Worm (Caenorhabditis elegans) whole organism, L1 larva: ENCODE results near the gene C30H6.5.

Experiments used
- C04F5.9 ChIP-seq: sonication (generic microtip); optimal IDR thresholded peaks from 2 replicates; lab custom pipeline; 2016; ENCODE audit warnings: missing genetic modification characterization, missing compliant biosample characterization
- aly-2 ChIP-seq: fragments of 150-350 bp; optimal IDR thresholded peaks from 2 replicates; lab custom pipeline; 2014; ENCODE audit warnings: missing biosample characterization, missing genetic modification characterization
- blmp-1 ChIP-seq: fragments of 150-350 bp; optimal IDR thresholded peaks from 2 replicates; lab custom pipeline; 2014; ENCODE audit warnings: missing biosample characterization, missing genetic modification characterization
- ceh-82 ChIP-seq, 3 experiments: fragments of 150-350 bp in 1 of 3; sonication (generic microtip) in 2 of 3; optimal IDR thresholded peaks; 2 replicates each; lab custom pipeline; 2014 to 2017; ENCODE audit warnings: missing biosample characterization in 3 of 3, missing genetic modification characterization in 3 of 3
- dpl-1 ChIP-seq, 3 experiments: fragments of 150-350 bp in 2 of 3; sonication (generic microtip) in 1 of 3; optimal IDR thresholded peaks; 2 replicates each; lab custom pipeline; 2014 to 2017; ENCODE audit warnings: missing biosample characterization in 3 of 3, missing genetic modification characterization in 3 of 3, missing genetic modification reagents in 3 of 3
- efl-1 ChIP-seq, 4 experiments: fragments of 150-350 bp; optimal IDR thresholded peaks in 3 of 4; peaks in 1 of 4; 1 replicate in 1 of 4; 2 replicates in 3 of 4; lab custom pipeline; 2014; ENCODE audit warnings: missing biosample characterization in 2 of 4, missing genetic modification characterization in 2 of 4, missing genetic modification reagents in 2 of 4
- egl-13 ChIP-seq: sonication (generic microtip); optimal IDR thresholded peaks from 2 replicates; lab custom pipeline; 2016; ENCODE audit warnings: missing genotype, missing genetic modification reagents, missing genetic modification characterization, missing compliant biosample characterization
- elt-2 ChIP-seq: sonication (generic microtip); optimal IDR thresholded peaks from 2 replicates; lab custom pipeline; 2016; ENCODE audit warnings: missing genetic modification characterization, mild to moderate bottlenecking, inconsistent platforms, missing compliant biosample characterization, missing genetic modification reagents
- ets-5 ChIP-seq: fragments of 200-800 bp; sonication (Bioruptor generic); IDR thresholded peaks from 2 replicates; pipeline ENCODE4 v1.3.6; 2022; ENCODE audit warnings: missing genetic modification characterization, missing compliant biosample characterization
- hpl-2 ChIP-seq: fragments of 150-350 bp; optimal IDR thresholded peaks from 2 replicates; lab custom pipeline; 2014; ENCODE audit warnings: missing biosample characterization, missing genetic modification reagents, missing genetic modification characterization
- irx-1 ChIP-seq: sonication (generic microtip); optimal IDR thresholded peaks from 2 replicates; lab custom pipeline; 2016; ENCODE audit warnings: missing genetic modification characterization, missing compliant biosample characterization
- jun-1 ChIP-seq: fragments of 150-350 bp; optimal IDR thresholded peaks from 2 replicates; lab custom pipeline; 2014; ENCODE audit warnings: missing biosample characterization, missing genetic modification reagents, missing genetic modification characterization
- lin-13 ChIP-seq: fragments of 150-350 bp; optimal IDR thresholded peaks from 2 replicates; lab custom pipeline; 2014; ENCODE audit warnings: missing biosample characterization, missing genetic modification reagents, missing genetic modification characterization
- lin-14 ChIP-seq: fragments of 200-800 bp; sonication (Bioruptor generic); optimal IDR thresholded peaks from 2 replicates; lab custom pipeline; 2018; ENCODE audit warnings: mild to moderate bottlenecking, missing genetic modification characterization, moderate library complexity, missing compliant biosample characterization
- lin-35 ChIP-seq, 2 experiments: fragments of 150-350 bp; optimal IDR thresholded peaks; 2 replicates each; lab custom pipeline; 2014; ENCODE audit warnings: missing biosample characterization in 2 of 2, missing genetic modification characterization in 2 of 2, missing genetic modification reagents in 2 of 2
- lir-3 ChIP-seq: sonication (generic microtip); optimal IDR thresholded peaks from 2 replicates; lab custom pipeline; 2016; ENCODE audit warnings: mild to moderate bottlenecking, missing genetic modification characterization, moderate library complexity, missing compliant biosample characterization; ENCODE audit not compliant: poor library complexity
- lsy-2 ChIP-seq, 2 experiments: fragments of 150-350 bp; optimal IDR thresholded peaks; 2 replicates each; lab custom pipeline; 2014; ENCODE audit warnings: missing biosample characterization in 2 of 2, missing genetic modification characterization in 2 of 2
- mab-9 ChIP-seq: fragments of 200-800 bp; sonication (Bioruptor generic); IDR thresholded peaks from 2 replicates; pipeline ENCODE4 v1.3.6; 2022; ENCODE audit warnings: missing genetic modification reagents, missing genetic modification characterization, missing compliant biosample characterization
- mdl-1 ChIP-seq, 2 experiments: fragments of 150-350 bp; optimal IDR thresholded peaks; 2 replicates each; lab custom pipeline; 2014 to 2017; ENCODE audit warnings: missing biosample characterization in 2 of 2, missing genetic modification characterization in 2 of 2, inconsistent platforms in 1 of 2
- mef-2 ChIP-seq: fragments of 150-350 bp; optimal IDR thresholded peaks from 2 replicates; lab custom pipeline; 2014; ENCODE audit warnings: missing biosample characterization, missing genetic modification characterization
- mep-1 ChIP-seq: fragments of 150-350 bp; optimal IDR thresholded peaks from 2 replicates; lab custom pipeline; 2014; ENCODE audit warnings: missing biosample characterization, missing genetic modification characterization
- nhr-19 ChIP-seq: fragments of 200-800 bp; sonication (Bioruptor generic); conservative IDR thresholded peaks from 2 replicates; pipeline ENCODE4 v1.3.6; 2022; ENCODE audit warnings: missing genetic modification characterization, missing compliant biosample characterization
- nhr-28 ChIP-seq: fragments of 150-350 bp; optimal IDR thresholded peaks from 2 replicates; lab custom pipeline; 2014; ENCODE audit warnings: missing biosample characterization, missing genetic modification characterization
- nhr-47 ChIP-seq: sonication (generic microtip); optimal IDR thresholded peaks from 2 replicates; lab custom pipeline; 2016; ENCODE audit warnings: mild to moderate bottlenecking, missing genetic modification characterization, moderate library complexity, missing compliant biosample characterization
- nhr-71 ChIP-seq: sonication (generic microtip); optimal IDR thresholded peaks from 2 replicates; lab custom pipeline; 2016; ENCODE audit warnings: mild to moderate bottlenecking, missing genetic modification characterization, moderate library complexity, missing compliant biosample characterization
- nhr-76 ChIP-seq: sonication (generic microtip); optimal IDR thresholded peaks from 2 replicates; lab custom pipeline; 2017; ENCODE audit warnings: missing biosample characterization, missing genetic modification characterization
- nhr-77 ChIP-seq: fragments of 150-350 bp; optimal IDR thresholded peaks from 2 replicates; lab custom pipeline; 2014; ENCODE audit warnings: missing biosample characterization, missing genetic modification characterization
- nhr-85 ChIP-seq: sonication (generic microtip); peaks from one replicate; lab custom pipeline; 2016; ENCODE audit warnings: missing genetic modification characterization, inconsistent platforms, missing compliant biosample characterization
- pqm-1 ChIP-seq: sonication (generic microtip); optimal IDR thresholded peaks from 3 replicates; lab custom pipeline; 2017; ENCODE audit warnings: missing biosample characterization, missing genetic modification characterization
- rnt-1 ChIP-seq: sonication (generic microtip); optimal IDR thresholded peaks from 2 replicates; lab custom pipeline; 2016; ENCODE audit warnings: mild to moderate bottlenecking, missing genetic modification characterization, moderate library complexity, missing compliant biosample characterization
- snu-23 ChIP-seq: sonication (generic microtip); optimal IDR thresholded peaks from 2 replicates; lab custom pipeline; 2016; ENCODE audit warnings: missing genetic modification characterization, missing compliant biosample characterization
- tbx-2 ChIP-seq: sonication (generic microtip); optimal IDR thresholded peaks from 2 replicates; lab custom pipeline; 2016; ENCODE audit warnings: missing genetic modification characterization, missing compliant biosample characterization
- tlp-1 ChIP-seq: fragments of 150-350 bp; optimal IDR thresholded peaks from 2 replicates; lab custom pipeline; 2014; ENCODE audit warnings: missing biosample characterization, missing genetic modification characterization
- unc-130 ChIP-seq: fragments of 150-350 bp; optimal IDR thresholded peaks from 2 replicates; lab custom pipeline; 2017; ENCODE audit warnings: missing biosample characterization, missing genetic modification characterization, inconsistent platforms
- unc-62 ChIP-seq: fragments of 150-350 bp; optimal IDR thresholded peaks from 2 replicates; lab custom pipeline; 2014; ENCODE audit warnings: missing biosample characterization, missing genetic modification reagents, missing genetic modification characterization
- unc-86 ChIP-seq: sonication (generic microtip); optimal IDR thresholded peaks from 2 replicates; lab custom pipeline; 2016; ENCODE audit warnings: missing genetic modification characterization, missing compliant biosample characterization
- vab-15 ChIP-seq: sonication (generic microtip); optimal IDR thresholded peaks from 2 replicates; lab custom pipeline; 2017; ENCODE audit warnings: missing genotype, mild to moderate bottlenecking, missing genetic modification characterization, missing compliant biosample characterization

Gene C30H6.5

ce11 chrIV:17333542-17334281, 37.9 kb upstream of the C30H6.5 start, which contains the start of gene C49C3.15:
C49C3.15 (plus strand) TSS chrIV:17334231.
- peak; percentile 15 to 42 for TF ChIP-seq efl-1 (optimal IDR thresholded peaks at IDR 0.05; lab: Kevin White, UChicago)
- peak; percentile 12 to 86 for TF ChIP-seq efl-1 (GFP tag; optimal IDR thresholded peaks at IDR 0.05 in 1 of 2; lab: Kevin White, UChicago)
- TF ChIP-seq nhr-85 (tag; lab: Kevin White, UChicago): no peak
- no peak for TF ChIP-seq aly-2 (tag; lab: Kevin White, UChicago)
- no peak for TF ChIP-seq mef-2 (tag; lab: Kevin White, UChicago)
- no peak for TF ChIP-seq ets-5 (GFP tag; lab: Robert Waterston, UW)
- peak in 1 of 2 experiments; percentile 22 for TF ChIP-seq mdl-1 (tag; optimal IDR thresholded peaks at IDR 0.05; lab: Kevin White, UChicago)
- peak; percentile 48 for TF ChIP-seq mep-1 (tag; lab: Kevin White, UChicago)
- no peak for TF ChIP-seq nhr-19
- TF ChIP-seq snu-23 (GFP tag; lab: Kevin White, UChicago): peak; percentile 30
- TF ChIP-seq lin-35 (GFP tag; optimal IDR thresholded peaks at IDR 0.05; lab: Kevin White, UChicago): peak in 1 of 2 experiments; percentile 51
- TF ChIP-seq lin-14 (GFP tag; lab: Kevin White, UChicago): peak; percentile 63
- no peak for TF ChIP-seq ceh-82 (tag; optimal IDR thresholded peaks at IDR 0.05; lab: Kevin White, UChicago)
- TF ChIP-seq lsy-2 (tag; optimal IDR thresholded peaks at IDR 0.05; lab: Kevin White, UChicago): peak in 1 of 2 experiments; percentile 47
- peak; percentile 14 for TF ChIP-seq rnt-1 (tag; lab: Kevin White, UChicago)
- TF ChIP-seq lin-13 (GFP tag; lab: Kevin White, UChicago): no peak
- no peak for TF ChIP-seq vab-15 (tag; lab: Kevin White, UChicago)
- TF ChIP-seq dpl-1 (GFP tag; optimal IDR thresholded peaks at IDR 0.05; lab: Kevin White, UChicago): peak in 1 of 3 experiments; percentile 21
- peak; percentile 16 for TF ChIP-seq nhr-71 (tag; lab: Kevin White, UChicago)
- TF ChIP-seq nhr-77 (tag; lab: Kevin White, UChicago): no peak
- no peak for TF ChIP-seq hpl-2 (GFP tag; lab: Kevin White, UChicago)
- TF ChIP-seq, all 84 proteins: peak for 10

DNA sequence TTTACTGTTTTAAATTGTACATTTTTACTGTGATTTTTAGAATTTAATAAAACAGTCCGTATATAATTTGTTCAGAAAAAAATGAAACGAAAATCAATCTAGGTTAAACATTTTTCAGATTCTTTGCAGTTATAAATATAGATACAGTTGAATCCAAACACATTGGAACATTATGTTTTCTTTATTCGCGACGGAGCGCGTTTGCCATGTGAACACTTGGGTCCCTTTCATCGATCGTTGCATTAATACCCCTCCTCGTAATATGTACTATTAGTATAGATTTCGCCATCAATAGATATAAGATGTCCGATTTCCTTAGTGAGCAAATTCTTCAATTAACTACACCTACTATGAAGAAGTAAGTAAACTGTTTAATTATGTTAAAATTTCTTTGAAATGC, 36.5 kb upstream of the C30H6.5 start, which contains the start of gene C49C3.8:
Gene C49C3.8 (plus strand): TSS at position 173 of the 400 bp plus-strand sequence.
- no peak for TF ChIP-seq unc-130 (tag; lab: Kevin White, UChicago)
- peak; percentile 29 for TF ChIP-seq mep-1 (tag; lab: Kevin White, UChicago)
- no peak for TF ChIP-seq mab-9 (GFP tag; lab: Robert Waterston, UW)
- no peak for TF ChIP-seq lin-13 (GFP tag; lab: Kevin White, UChicago)
- TF ChIP-seq dpl-1 (GFP tag; optimal IDR thresholded peaks at IDR 0.05; lab: Kevin White, UChicago): peak in 1 of 3 experiments; percentile 19
- TF ChIP-seq C04F5.9 (tag; lab: Kevin White, UChicago): no peak
- no peak for TF ChIP-seq efl-1 (optimal IDR thresholded peaks at IDR 0.05; lab: Kevin White, UChicago)
- peak in 1 of 2 experiments; percentile 12 for TF ChIP-seq efl-1 (GFP tag; optimal IDR thresholded peaks at IDR 0.05 in 1 of 2; lab: Kevin White, UChicago)
- TF ChIP-seq lin-14 (GFP tag; lab: Kevin White, UChicago): peak; percentile 60
- peak; percentile 38 for TF ChIP-seq blmp-1 (tag; lab: Kevin White, UChicago)
- peak in 1 of 2 experiments; percentile 26 for TF ChIP-seq lsy-2 (tag; optimal IDR thresholded peaks at IDR 0.05; lab: Kevin White, UChicago)

- peak; percentile 23 for TF ChIP-seq pqm-1 (tag; lab: Kevin White, UChicago)
- no peak for TF ChIP-seq lir-3 (tag; lab: Kevin White, UChicago)
- peak; percentile 76 for TF ChIP-seq jun-1 (tag; lab: Kevin White, UChicago)
- TF ChIP-seq tlp-1 (tag; lab: Kevin White, UChicago): peak; percentile 14
- TF ChIP-seq elt-2 (tag; lab: Kevin White, UChicago): peak; percentile 87
Measured at ce11 chrIV:17338920-17339510, 32.6 kb upstream of the C30H6.5 start, which contains the start of gene C49C3.10. C49C3.10 (minus strand) TSS chrIV:17338970.

ce11 chrIV:17341033-17341432, 30.5 kb upstream of the C30H6.5 start:
- TF ChIP-seq unc-86 (no peak), egl-13 (tag; lab: Kevin White, UChicago) (no peak), nhr-28 (tag; lab: Kevin White, UChicago) (no peak), unc-62 (GFP tag; lab: Kevin White, UChicago) (no peak), hpl-2 (GFP tag; lab: Kevin White, UChicago) (no peak), lir-3 (tag; lab: Kevin White, UChicago) (no peak), efl-1 (optimal IDR thresholded peaks at IDR 0.05; lab: Kevin White, UChicago) (no peak), efl-1 (GFP tag; optimal IDR thresholded peaks at IDR 0.05 in 1 of 2; lab: Kevin White, UChicago) (no peak), nhr-47 (tag; lab: Kevin White, UChicago) (no peak), tbx-2 (tag; lab: Kevin White, UChicago) (no peak), nhr-76 (no peak), mef-2 (tag; lab: Kevin White, UChicago) (no peak), aly-2 (tag; lab: Kevin White, UChicago) (no peak), irx-1 (no peak), mab-9 (GFP tag; lab: Robert Waterston, UW) (no peak)
